Worm (Caenorhabditis elegans) whole organism, late embryonic: ENCODE data around the gene unc-130.

Source experiments
- F13H6.1 ChIP-seq: sonication (generic microtip); optimal IDR thresholded peaks from 2 replicates; lab custom pipeline; 2016; ENCODE audit warnings: missing genetic modification characterization, missing compliant biosample characterization
- pha-2 ChIP-seq: sonication (generic microtip); optimal IDR thresholded peaks from 2 replicates; lab custom pipeline; 2017; ENCODE audit warnings: mild to moderate bottlenecking, missing genetic modification characterization, missing compliant biosample characterization
- sdc-2 ChIP-seq: sonication (generic microtip); optimal IDR thresholded peaks from 2 replicates; lab custom pipeline; 2016; ENCODE audit warnings: missing genotype, missing genetic modification characterization, missing compliant biosample characterization

DNA sequence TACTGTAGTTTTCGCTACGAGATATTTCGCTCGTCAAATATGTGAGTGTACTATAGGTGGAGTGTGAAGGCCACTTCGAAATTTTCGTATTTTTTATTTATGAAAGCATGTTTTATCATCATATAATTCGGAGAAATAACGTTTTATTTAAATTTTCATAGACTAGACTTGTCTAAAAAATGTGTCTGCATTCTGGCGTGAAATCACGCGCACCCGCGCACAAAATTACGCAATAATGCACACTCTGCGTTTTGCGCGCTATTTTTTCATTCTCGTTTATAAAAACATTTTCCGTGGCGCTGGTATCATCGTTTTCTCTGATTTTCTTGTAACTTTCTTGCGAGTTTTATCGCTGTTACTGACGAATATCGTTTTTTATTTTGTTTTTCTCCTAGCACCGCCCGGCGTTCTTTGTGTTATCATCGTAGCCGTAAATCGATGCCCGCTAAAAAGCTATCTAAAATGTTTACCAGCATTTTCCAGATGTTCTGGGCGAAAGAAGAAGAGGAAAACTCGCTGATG lies 15.5 kb downstream of the unc-130 start, which contains the start of gene saps-1:
- TF ChIP-seq pha-2 (tag; lab: Kevin White, UChicago): no peak
- no peak for TF ChIP-seq sdc-2 (tag; lab: Kevin White, UChicago)
- TF ChIP-seq F13H6.1 (tag; lab: Kevin White, UChicago): no peak
